Worm (Caenorhabditis elegans): ENCODE data around the gene T25E4.1.
"Not testable (repeated sequence)": the region's sequence is repeated elsewhere in the genome, so short reads cannot be mapped to it uniquely, and the experiment has no call there.

Gene T25E4.1

DNA sequence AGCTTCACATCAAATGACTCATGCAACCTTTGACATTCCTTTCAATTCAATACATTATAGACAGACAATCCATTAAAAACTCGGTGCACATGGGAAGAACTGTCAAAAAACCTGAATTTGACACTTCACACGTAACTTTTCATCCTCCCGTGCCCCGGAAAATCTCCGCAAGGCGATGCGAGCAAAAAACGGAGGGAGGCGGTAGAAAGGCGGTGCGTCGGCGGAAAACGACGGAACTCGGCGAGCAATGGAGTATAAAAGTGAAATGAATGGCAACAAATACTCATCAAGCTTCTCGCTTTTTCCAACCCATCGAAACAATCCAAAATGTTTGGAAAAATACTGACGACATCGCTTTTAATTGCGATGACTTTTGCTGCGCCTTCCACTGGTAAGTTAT lies at the start of gene T25E4.1:
TSS of gene T25E4.1 (plus strand) at position 301 of the 400 bp plus-strand sequence.
- no peak for TF ChIP-seq unc-62 (GFP tag; optimal IDR thresholded peaks at IDR 0.05)

DNA sequence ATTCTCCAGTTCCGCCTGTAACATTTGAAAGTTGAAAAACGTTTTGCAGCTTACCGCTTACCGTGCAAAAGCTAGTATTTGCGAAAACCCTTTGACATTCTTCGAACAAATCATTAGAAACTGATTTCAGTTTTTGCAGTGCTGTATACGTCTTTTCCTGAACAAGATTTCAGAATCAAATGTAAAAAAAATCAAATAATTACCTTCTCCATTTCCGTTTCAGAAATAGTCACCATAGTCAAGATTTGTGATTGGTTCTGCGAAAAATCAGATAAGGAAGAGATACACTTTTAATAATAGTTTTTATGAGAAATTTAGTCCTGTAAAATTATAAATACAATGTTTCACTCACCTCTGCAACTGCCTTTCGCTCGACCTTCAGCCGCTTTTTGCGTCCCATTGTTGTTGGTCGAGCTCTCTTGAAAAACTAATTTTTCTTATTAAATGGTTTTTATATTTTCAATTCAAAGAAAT lies 46.2 kb upstream of the T25E4.1 start, which contains the start of gene C17C3.9:
TSS of gene C17C3.9 (minus strand) at position 424 of the 474 bp plus-strand sequence.
- no peak for TF ChIP-seq unc-62 (GFP tag; optimal IDR thresholded peaks at IDR 0.05)

ce11 chrII:5533642-5534041 lies 44.5 kb upstream of the T25E4.1 start, which contains the start of gene hlh-26:
Gene hlh-26 (minus strand): TSS chrII:5533742.
- TF ChIP-seq unc-62 (GFP tag; optimal IDR thresholded peaks at IDR 0.05) = no peak

- TF ChIP-seq unc-62 (GFP tag; optimal IDR thresholded peaks at IDR 0.05) = not testable (repeated sequence)
Measured at ce11 chrII:5534939-5535338, 43.2 kb upstream of the T25E4.1 start, which contains the start of gene hlh-25. Gene hlh-25 (plus strand): TSS chrII:5535239.

- TF ChIP-seq unc-62 (GFP tag; optimal IDR thresholded peaks at IDR 0.05) = no peak
Measured at ce11 chrII:5537078-5537477, 41.1 kb upstream of the T25E4.1 start.

DNA sequence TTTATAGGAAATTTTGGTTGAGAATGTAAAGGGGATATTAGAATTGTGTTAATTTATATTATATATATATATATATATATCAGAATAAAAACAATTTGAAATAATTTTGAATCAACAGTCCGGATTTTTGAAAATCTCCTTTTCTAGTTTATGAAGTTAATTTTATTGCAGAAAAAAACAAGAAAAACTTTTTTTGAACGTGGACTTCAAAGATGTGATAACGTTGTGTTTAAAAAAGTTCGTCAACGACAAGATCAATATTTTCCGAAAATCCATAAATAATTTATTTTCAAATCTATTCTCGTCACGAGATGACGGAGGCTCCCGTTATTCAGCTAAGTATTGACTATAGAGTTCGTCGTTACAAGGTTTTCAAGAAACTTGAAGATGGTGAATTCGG lies 40.6 kb upstream of the T25E4.1 start, which contains the start of gene C17C3.11:
TSS of gene C17C3.11 (plus strand) at position 301 of the 400 bp plus-strand sequence.
- no peak for TF ChIP-seq unc-62 (GFP tag; optimal IDR thresholded peaks at IDR 0.05)

- TF ChIP-seq unc-62 (GFP tag; optimal IDR thresholded peaks at IDR 0.05) = not testable (repeated sequence)
Measured at ce11 chrII:5540113-5540512, 38.0 kb upstream of the T25E4.1 start, which contains the start of gene hlh-27. Gene hlh-27 (minus strand): TSS chrII:5540213.

- TF ChIP-seq unc-62 (GFP tag; optimal IDR thresholded peaks at IDR 0.05) = no peak
Measured at ce11 chrII:5541685-5542084, 36.5 kb upstream of the T25E4.1 start, which contains the start of gene C17C3.24. Gene C17C3.24 (minus strand): TSS chrII:5541785.

ce11 chrII:5543476-5544144 lies 34.5 kb upstream of the T25E4.1 start:
- TF ChIP-seq unc-62 (GFP tag; optimal IDR thresholded peaks at IDR 0.05) = peak; percentile 12

DNA sequence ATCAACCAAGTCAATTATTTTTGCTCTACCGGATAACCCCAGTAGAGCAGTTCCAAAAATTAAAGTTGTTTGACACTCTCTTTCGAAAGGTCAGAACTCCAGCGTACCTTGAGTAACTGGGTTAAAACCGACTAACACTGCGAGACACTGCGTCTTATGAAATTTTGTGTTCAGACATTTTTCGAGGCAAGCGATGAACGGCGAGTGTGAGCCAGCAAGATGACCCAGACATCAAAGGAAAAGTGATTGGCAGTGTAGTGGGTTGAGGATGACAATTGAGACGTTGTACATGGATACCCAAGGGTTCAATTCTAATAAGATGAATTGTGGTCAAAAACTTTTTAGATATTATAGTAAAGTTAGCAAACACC lies 34.0 kb upstream of the T25E4.1 start:
- TF ChIP-seq unc-62 (GFP tag; optimal IDR thresholded peaks at IDR 0.05) = no peak

DNA sequence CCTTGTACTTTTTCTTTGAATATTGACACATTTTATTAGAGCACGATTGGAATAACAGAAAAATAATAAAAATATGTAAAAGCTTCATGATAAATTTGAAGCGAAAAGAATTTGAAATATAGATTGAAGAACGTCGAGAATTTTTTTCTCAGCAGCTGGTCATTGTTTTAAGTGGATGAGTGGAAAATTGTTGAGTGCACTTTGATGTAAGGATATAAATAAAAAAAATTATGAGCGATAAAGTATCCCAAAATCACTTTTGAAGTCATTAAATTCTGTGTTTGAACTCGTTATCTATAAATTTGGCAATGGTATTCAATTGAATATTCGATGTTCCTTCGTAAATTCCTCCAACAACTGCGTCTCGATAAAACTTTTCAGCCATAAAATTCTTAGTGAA lies 33.4 kb upstream of the T25E4.1 start, which contains the start of gene ins-13:
TSS of gene ins-13 (minus strand) at position 101 of the 400 bp plus-strand sequence.
- no peak for TF ChIP-seq unc-62 (GFP tag; optimal IDR thresholded peaks at IDR 0.05)

DNA sequence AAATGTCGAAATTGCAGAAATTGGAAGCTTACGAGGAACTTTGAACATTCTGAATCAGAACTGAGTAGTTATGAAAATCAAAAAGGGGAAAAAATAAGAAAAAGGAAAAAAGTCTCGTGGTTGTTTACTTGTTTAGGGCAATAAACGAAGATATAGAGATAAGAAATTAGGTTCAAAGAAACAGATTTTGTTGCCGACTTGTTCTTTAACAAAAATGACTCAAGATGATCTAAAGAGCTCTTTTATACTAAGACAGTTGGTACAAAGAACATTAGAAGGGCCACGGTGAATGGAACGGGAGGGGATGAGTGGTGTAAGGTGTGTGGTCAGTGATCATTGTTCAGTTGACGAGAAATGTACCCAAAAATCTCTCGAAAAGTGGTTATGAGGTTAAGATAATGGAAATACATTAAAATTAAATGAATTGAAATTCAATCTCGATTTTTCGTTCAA lies 30.7 kb upstream of the T25E4.1 start, which contains the start of gene acdh-2:
TSS of gene acdh-2 (minus strand) at position 51 of the 453 bp plus-strand sequence.
- no peak for TF ChIP-seq unc-62 (GFP tag; optimal IDR thresholded peaks at IDR 0.05)

- TF ChIP-seq unc-62 (GFP tag; optimal IDR thresholded peaks at IDR 0.05) = no peak
Measured at ce11 chrII:5549746-5550145, 28.4 kb upstream of the T25E4.1 start, which contains the start of gene C17C3.6. Gene C17C3.6 (plus strand): TSS chrII:5550046.

DNA sequence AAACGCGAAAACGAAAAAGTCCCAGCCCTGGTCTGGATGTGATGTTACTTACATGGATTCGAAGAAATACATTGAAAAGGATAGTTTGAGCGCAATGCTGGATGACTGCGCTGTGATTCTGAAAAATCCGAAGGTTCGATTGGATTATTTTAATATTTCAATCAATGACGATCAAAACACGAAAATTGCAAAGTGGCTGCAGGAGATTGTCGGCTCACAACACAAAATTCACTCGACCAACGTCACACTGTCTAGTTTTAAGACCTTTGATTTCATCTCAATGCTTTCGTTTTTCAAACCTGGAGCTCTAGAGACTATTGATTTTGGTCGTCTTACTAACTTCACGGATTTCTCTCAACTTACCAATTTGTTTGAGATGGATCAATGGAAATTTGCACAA lies 26.6 kb upstream of the T25E4.1 start, which contains the start of gene C17C3.5:
TSS of gene C17C3.5 (plus strand) at position 301 of the 400 bp plus-strand sequence.
- no peak for TF ChIP-seq unc-62 (GFP tag; optimal IDR thresholded peaks at IDR 0.05)

DNA sequence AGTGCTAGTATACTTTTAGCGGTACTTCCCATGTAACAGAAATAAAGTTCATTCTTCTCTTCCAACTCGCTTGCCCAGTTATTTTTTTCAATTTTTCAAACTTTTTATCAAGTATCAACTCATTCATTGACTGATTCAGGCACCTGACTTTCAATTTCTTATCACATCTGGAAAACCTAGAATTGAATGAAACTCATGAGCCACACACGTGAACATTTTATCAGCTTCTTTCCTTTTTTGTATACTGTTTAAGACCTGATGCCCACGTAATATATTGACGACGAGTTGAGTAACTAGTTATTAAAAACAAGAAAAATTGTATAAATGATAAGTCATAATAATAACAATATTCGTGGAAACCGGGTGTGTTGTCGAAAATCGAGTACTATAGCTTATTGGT lies 24.6 kb upstream of the T25E4.1 start:
- TF ChIP-seq unc-62 (GFP tag; optimal IDR thresholded peaks at IDR 0.05) = no peak

ce11 chrII:5554317-5554716 lies 23.8 kb upstream of the T25E4.1 start, which contains the start of gene ins-12:
Gene ins-12 (plus strand): TSS chrII:5554617.
- no peak for TF ChIP-seq unc-62 (GFP tag; optimal IDR thresholded peaks at IDR 0.05)

DNA sequence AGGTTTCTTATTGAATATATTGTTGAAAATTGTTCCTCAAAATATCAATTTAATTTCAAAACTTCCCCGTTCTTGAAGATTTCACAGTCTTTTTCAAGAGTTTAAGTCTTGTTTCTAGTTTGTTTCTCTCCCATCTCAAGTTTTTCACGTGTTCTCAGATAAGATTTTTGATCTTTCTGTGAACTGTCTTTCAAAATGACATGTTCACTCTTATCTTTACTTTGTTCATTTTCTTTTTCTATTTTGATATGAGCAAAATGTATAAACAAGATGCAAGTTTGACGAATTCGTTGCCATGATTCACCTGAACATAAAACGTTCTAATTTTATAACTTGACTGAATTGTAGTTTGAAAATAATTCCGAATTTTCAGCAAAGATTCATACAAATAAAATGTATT lies 23.3 kb upstream of the T25E4.1 start:
- TF ChIP-seq unc-62 (GFP tag; optimal IDR thresholded peaks at IDR 0.05) = no peak

All from whole organism, dauer.